Worm (Caenorhabditis elegans): Measurements from ENCODE around the gene srh-125.

Gene srh-125

ce11 chrV:7435376-7436204 lies 41.1 kb downstream of the srh-125 start, which contains the start of the genes ddo-2 and F25E5.8:
Gene ddo-2, minus strand, starts transcription at chrV:7435705.
Gene F25E5.8, plus strand, starts transcription at chrV:7435930.
- TF ChIP-seq sox-4 (tag; optimal IDR thresholded peaks at IDR 0.05) (no peak), mec-3 (tag; optimal IDR thresholded peaks at IDR 0.05; ENCODE audit: borderline replicate concordance) (no peak), ceh-48 (tag; optimal IDR thresholded peaks at IDR 0.05) (no peak), tbx-7 (tag; optimal IDR thresholded peaks at IDR 0.05) (no peak), nhr-11 (tag; optimal IDR thresholded peaks at IDR 0.05) (no peak), pha-2 (tag; optimal IDR thresholded peaks at IDR 0.05) (no peak), nfya-1 (tag; optimal IDR thresholded peaks at IDR 0.05) (no peak), ceh-31 (tag; optimal IDR thresholded peaks at IDR 0.05) (no peak), syd-9 (tag; optimal IDR thresholded peaks at IDR 0.05) (no peak), pqm-1 (tag; optimal IDR thresholded peaks at IDR 0.05) (no peak), ztf-16 (tag; optimal IDR thresholded peaks at IDR 0.05) (no peak), pha-4 (tag; optimal IDR thresholded peaks at IDR 0.05) (no peak), odd-2 (tag; optimal IDR thresholded peaks at IDR 0.05) (no peak), K02D7.2 (tag; optimal IDR thresholded peaks at IDR 0.05) (no peak), hlh-30 (tag; optimal IDR thresholded peaks at IDR 0.05; ENCODE audit: insufficient read depth) (no peak), unc-3 (GFP tag; conservative IDR thresholded peaks at IDR 0.05) (no peak), unc-3 (tag; optimal IDR thresholded peaks at IDR 0.05) (no peak), fkh-6 (tag; optimal IDR thresholded peaks at IDR 0.05) (no peak), ttx-3 (tag; optimal IDR thresholded peaks at IDR 0.05) (no peak), rnt-1 (tag; optimal IDR thresholded peaks at IDR 0.05) (no peak), pros-1 (tag; optimal IDR thresholded peaks at IDR 0.05) (no peak)

ce11 chrV:7434805-7435363 lies 41.8 kb downstream of the srh-125 start:
- peak; percentile 19 for TF ChIP-seq unc-55 (GFP tag; optimal IDR thresholded peaks at IDR 0.05)
- no peak for TF ChIP-seq lin-11 (tag; optimal IDR thresholded peaks at IDR 0.05)

ce11 chrV:7432441-7433146 lies 44.1 kb downstream of the srh-125 start:
- TF ChIP-seq ceh-30 (tag; optimal IDR thresholded peaks at IDR 0.05), result no peak

- TF ChIP-seq C38D4.7 (GFP tag; optimal IDR thresholded peaks at IDR 0.05) (no peak), nhr-232 (tag; optimal IDR thresholded peaks at IDR 0.05) (no peak), nfya-1 (tag; optimal IDR thresholded peaks at IDR 0.05) (no peak), ceh-22 (tag; optimal IDR thresholded peaks at IDR 0.05) (no peak), lim-6 (tag; optimal IDR thresholded peaks at IDR 0.05) (no peak), ahr-1 (tag; optimal IDR thresholded peaks at IDR 0.05) (no peak), pros-1 (tag; optimal IDR thresholded peaks at IDR 0.05) (no peak)
These were observed 45.6 kb downstream of the srh-125 start, which contains the start of gene srw-71 for ce11 chrV:7431016-7431415. Gene srw-71, minus strand, starts transcription at chrV:7431116.

- TF ChIP-seq pax-1 (tag; optimal IDR thresholded peaks at IDR 0.05), result no peak
- no peak for TF ChIP-seq ceh-18 (tag; optimal IDR thresholded peaks at IDR 0.05)
- no peak for TF ChIP-seq ttx-3 (tag; optimal IDR thresholded peaks at IDR 0.05)
- TF ChIP-seq tbx-7 (tag; optimal IDR thresholded peaks at IDR 0.05), result no peak
- TF ChIP-seq gmeb-2 (tag; optimal IDR thresholded peaks at IDR 0.05), result no peak
- no peak for TF ChIP-seq syd-9 (tag; optimal IDR thresholded peaks at IDR 0.05)
- TF ChIP-seq ceh-34 (tag; optimal IDR thresholded peaks at IDR 0.05), result no peak
- no peak for TF ChIP-seq pag-3 (tag; optimal IDR thresholded peaks at IDR 0.05; ENCODE audit: borderline replicate concordance)
These were observed 47.8 kb downstream of the srh-125 start, which contains the start of gene srw-69 for ce11 chrV:7428880-7429279. Gene srw-69, minus strand, starts transcription at chrV:7428980.
